Worm (Caenorhabditis elegans) whole organism, dauer: Measurements from ENCODE around the gene hpo-10.

Experiments used
- unc-62 ChIP-seq: sonication (generic microtip); optimal IDR thresholded peaks from 2 replicates; lab custom pipeline; 2017; ENCODE audit warnings: missing biosample characterization, missing genetic modification reagents, missing genetic modification characterization

hpo-10 gene

DNA sequence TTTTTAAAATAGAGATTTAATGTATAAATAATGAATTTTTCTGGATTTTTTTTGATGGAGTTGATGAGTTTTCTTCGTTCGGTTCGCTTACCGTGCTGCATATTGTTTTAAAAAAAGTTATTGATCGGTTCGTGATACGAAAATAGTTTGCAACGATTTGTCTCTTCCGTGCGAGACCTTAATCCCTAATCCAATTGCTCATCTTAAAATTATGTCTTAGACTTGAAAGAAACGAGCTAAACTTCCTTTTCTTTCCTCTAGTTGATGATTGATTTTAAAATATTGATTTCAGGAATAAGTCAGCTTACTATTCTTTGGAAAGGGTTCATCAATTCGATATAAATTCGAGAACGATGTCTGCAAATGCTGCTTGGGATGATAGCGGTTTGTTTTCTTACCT, 29.1 kb downstream of the hpo-10 start, which contains the start of gene C28H8.3:
Gene C28H8.3, plus strand, starts transcription at position 293 of the 400 bp plus-strand sequence.
- no peak for TF ChIP-seq unc-62

DNA sequence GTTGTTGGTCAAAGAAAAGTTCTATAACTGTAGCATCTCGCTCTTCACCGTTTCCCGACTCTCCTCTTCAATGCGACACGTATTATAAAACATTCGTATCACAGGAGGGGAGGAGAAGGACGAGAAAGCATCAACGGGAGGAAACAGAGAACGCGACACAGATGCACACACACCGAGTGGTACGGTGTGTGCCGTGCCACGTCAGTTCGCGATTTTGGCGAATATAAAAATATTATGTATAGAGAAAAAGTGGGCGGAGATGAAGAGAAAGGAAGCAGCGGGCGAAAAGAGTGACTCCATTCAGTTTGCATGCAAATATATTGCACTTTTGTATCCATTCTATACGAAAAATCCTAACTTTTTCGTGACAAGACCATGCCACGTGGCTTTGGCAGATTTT, 35.4 kb downstream of the hpo-10 start:
- no peak for TF ChIP-seq unc-62

DNA sequence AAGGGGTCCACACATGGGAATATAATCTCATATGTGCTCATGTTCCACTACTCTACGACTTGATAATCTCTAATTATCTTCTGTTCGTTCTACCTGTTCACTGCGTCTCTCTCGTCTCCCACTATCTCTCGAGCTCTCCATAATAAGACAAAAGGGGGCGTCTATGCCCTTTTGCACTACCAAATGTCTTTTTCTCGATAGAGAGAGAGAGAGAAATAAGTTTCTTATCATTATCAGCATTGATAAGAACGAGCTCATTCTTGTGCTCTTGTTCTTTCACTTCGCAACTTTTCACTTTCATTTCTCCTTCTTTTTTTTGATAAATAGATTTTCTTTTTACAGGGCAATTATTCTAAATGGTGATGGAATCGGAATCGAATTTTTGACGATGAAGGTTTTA, 36.6 kb downstream of the hpo-10 start:
- no peak for TF ChIP-seq unc-62

DNA sequence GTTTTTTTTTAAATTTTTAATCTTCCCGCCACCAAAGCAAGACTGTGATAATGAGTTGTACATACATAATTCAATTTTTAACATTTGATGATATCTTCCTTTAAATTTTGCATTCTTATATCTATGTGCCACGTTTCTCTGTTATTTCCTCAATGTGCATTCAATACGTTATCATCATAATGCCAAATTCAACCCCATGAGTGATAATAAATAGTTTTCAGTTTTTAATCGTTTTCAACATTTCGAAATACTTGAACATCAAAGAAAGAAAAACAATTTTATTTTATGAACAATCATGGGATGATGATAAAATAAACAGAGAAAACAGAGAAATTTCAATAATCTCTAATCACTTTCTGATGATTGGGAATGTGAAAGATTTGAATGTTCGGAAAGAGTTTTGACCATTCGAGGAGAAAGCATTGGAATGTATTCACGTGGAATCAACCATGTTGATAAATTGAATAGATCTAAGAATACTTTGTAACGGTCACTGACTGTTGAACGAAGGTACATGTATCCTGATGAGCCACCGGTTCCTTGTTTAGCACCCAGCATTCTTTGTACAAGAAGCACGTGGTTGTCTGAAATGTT, 38.2 kb downstream of the hpo-10 start:
- no peak for TF ChIP-seq unc-62

DNA sequence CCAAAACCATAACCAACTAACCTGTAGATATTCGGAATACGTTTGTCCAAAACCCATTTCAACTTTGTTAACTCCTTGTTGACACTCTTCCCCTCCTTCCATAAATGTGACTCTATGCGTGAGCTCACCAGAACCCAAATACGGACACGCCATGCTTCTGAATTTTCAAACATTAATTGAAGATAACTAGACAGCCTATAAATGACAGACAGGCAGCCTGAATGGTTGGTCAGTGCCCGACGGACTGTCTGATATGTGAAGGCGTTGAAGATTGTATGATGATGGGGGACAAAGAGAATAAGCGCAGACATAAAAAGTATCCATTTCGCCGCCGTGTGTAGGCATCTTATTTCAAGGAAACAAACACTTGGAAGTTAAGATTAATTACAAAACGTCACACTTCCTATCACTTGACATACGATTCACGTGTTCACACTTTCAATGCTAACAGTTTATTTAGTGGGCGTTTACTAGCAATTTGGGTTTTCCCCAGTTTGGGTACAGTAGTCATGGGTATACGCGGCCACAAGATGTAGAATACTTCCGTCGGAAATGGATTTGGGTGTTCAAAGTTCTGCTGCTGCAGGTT, 40.6 kb downstream of the hpo-10 start, which contains the start of the genes tdo-2 and C28H8.2:
Gene tdo-2, minus strand, starts transcription at position 157 of the 589 bp plus-strand sequence.
Gene C28H8.2, plus strand, starts transcription at position 524 of the 589 bp plus-strand sequence.
- TF ChIP-seq unc-62 = no peak

DNA sequence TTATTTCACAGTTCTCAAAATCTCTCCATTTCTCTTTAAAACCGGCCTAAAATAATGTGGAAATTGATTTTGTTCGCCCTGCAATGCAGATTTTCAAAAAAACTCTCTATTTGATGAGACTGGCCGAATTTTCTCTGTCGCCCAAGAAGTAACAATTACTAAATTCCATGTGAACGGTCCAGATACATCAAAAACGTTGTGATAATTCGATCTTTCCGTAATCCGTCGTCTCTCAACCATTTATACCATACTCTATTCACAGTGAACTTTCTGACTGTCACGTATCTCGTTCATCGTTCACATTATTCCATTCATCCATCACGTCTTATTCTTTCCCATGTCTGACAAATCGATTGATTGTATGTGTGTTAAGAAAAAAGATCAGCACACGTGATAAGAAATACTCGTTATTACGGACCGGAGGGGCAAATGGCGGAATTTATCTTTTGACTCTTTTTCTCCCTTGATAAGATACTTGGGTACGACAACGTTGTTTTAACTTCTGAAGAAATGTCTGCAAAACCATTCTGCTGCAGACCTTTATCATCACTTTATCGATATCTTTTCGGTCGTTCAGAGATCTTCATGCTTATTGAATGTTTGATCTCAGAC, 41.9 kb downstream of the hpo-10 start:
- TF ChIP-seq unc-62 = no peak

DNA sequence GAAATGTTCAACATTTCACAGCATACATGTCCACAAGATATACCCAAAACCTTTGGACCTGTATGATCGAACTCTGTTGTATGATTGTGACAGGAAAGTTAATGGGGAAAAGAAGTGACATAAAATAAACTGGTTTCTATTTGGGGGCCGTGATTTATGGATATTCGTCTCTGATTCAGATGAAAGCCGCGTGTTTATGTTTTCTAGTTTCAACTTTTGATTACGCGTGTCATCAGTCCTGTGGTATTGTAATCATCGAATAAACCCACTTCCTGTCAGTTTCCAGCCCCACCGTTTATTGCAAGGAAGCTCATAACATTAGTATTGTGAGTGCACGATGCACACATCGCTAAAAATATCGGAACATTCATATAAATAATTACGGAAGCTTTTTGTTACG, 42.9 kb downstream of the hpo-10 start:
- TF ChIP-seq unc-62 = no peak

DNA sequence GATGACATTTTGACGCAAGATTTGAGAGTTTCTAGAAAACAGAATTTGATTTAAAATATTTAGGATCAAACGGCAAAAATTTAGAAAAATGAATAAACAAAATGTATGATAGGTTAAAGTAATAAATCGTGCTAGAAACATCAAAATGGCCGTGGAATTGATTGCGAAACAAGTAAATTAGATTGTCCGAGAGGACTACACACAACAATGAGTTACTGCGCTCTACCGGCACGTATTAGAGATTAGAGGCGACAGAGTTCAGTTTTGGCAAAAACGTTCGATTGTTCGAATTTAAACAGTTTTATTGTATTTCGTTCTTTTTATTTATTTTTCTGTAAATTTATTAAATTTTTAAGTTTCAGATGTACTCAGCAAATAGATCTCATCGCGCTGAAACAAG, 46.4 kb downstream of the hpo-10 start, which contains the start of the genes dnc-2 and bcl-7:
Gene dnc-2, minus strand, starts transcription at position 33 of the 400 bp plus-strand sequence.
Gene bcl-7, plus strand, starts transcription at position 363 of the 400 bp plus-strand sequence.
- TF ChIP-seq unc-62 = no peak

DNA sequence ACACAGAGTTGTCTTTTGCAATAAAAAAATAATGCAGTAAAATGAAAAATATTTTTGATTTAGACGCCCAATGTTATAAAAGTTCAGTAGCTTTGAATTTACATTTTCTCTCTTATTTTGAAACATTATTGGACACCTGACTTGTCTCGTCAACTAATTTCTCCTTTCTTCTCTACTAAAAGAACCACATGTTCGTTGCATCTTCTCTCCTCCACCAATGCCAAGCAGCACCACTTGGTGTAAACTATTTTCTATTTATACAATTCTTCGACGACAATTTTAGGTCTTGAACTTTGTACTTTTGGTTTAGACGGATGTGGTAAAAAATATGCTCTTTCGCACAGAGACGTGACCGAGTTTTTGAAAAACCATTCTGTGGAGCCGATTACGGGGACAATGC, 51.4 kb downstream of the hpo-10 start:
- TF ChIP-seq unc-62 = no peak

DNA sequence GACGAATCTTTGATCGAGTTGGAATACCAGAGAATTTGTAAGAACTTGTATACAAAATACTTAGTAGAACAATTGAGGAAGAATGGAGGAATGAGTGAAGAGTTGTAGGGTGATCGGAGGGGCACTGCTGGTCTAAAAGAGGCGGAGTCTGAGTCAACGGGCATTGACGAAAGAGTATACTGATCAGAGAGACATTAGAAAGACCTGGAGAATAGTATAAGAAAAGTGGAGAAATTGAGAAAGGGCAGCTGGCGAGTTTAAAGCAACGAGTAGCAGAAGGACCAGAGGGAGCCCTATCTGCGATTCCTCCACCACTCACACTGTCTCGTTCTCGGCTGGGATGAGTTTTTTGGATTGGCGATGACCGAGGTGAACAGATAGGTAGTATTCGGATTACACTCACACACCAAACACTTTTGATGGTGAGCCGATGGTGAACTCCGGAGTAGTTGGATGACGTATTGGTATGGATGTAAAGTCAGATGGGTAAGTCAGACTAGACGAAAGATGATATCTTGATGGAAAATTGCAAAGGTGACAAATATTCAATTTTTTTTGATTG, 52.2 kb downstream of the hpo-10 start, which contains the start of gene EGAP1.5:
Gene EGAP1.5, plus strand, starts transcription at position 289 of the 562 bp plus-strand sequence.
- TF ChIP-seq unc-62 = no peak
